Worm (Caenorhabditis elegans): ENCODE results near the gene C13B9.2.

DNA sequence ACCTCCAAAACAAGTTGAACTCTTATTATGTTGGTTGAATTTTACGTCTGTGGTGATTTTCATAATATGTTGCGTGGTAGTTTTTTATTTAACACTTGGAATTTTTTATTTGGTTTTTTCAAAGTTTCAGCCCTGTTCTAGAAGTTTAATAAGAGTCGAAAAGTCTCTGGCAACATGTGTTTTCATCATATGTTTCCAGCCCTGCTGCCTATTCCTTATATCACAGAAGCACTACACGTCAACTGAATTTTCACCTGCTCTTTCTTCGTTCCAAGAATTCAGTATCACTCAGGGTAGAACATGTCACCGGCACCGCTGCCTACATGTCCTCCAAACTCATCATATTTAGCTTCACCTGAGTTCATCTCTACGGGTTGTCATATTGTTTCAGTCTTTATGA, 9.5 kb upstream of the C13B9.2 start, which contains the start of gene srh-40:
- TF ChIP-seq unc-62 (GFP tag; optimal IDR thresholded peaks at IDR 0.05), result no peak
- TF ChIP-seq ces-1 (GFP tag; optimal IDR thresholded peaks at IDR 0.05), result no peak
- no peak for TF ChIP-seq elt-1 (tag; optimal IDR thresholded peaks at IDR 0.05; ENCODE audit: borderline replicate concordance, insufficient read depth)
- TF ChIP-seq ceh-43 (GFP tag; optimal IDR thresholded peaks at IDR 0.05), result no peak
- no peak for TF ChIP-seq mep-1 (tag; optimal IDR thresholded peaks at IDR 0.05)
- TF ChIP-seq lin-13 (tag; optimal IDR thresholded peaks at IDR 0.05), result no peak
- TF ChIP-seq lsy-2 (tag; optimal IDR thresholded peaks at IDR 0.05), result no peak
- TF ChIP-seq nhr-76 (tag; optimal IDR thresholded peaks at IDR 0.05), result no peak
- no peak for TF ChIP-seq mab-5 (tag; optimal IDR thresholded peaks at IDR 0.05)
- TF ChIP-seq pha-4 (tag; optimal IDR thresholded peaks at IDR 0.05), result no peak
- no peak for TF ChIP-seq nhr-237 (tag; optimal IDR thresholded peaks at IDR 0.05)
- TF ChIP-seq tbx-8 (GFP tag; optimal IDR thresholded peaks at IDR 0.05), result no peak

Data from whole organism, mixed stage, embryonic.